Worm (Caenorhabditis elegans): ENCODE measurements around the gene mdh-1.
A peak's percentile ranks its signal among the peaks of the same experiment; 100 is the strongest.

The mdh-1 gene

DNA sequence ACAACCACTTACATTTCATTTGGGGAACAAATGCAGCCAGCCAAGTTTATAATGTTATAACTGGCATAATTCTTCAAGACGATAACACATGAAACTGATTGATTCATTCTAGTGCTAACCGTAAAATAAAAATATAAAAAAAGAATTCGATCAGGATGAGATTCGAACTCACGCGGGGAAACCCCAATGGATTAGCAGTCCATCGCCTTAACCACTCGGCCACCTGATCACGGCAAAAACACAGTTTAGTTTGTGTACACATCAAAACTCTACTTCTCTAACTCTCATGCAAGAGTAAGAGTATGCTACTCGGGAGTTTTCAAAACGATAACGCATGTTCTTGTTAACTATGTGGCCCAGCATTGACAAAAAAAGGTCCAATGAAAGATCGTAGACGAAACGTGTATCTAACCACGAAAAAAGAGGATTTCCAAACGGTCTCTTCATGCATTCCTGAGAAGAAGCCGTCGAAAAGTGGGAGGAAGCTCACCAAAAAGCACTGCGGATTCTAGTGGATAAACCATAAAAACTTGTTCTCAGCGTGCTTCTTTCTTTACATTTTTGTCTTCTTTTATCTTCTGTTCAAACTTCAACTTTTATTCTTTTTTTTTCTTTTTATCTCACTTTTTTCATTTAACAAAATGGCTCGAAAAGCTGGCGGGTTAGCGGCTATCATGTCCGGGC is 35.5 kb upstream of the mdh-1 start, which contains the start of gene twk-10 (continued):
- TF ChIP-seq lin-26 (GFP tag; IDR thresholded peaks at IDR 0.05) (peak; percentile 86), mcd-1 (GFP tag; IDR thresholded peaks at IDR 0.05) (no peak), tlf-1 (GFP tag; optimal IDR thresholded peaks at IDR 0.05) (no peak), athp-1 (tag; optimal IDR thresholded peaks at IDR 0.05) (no peak), ets-4 (GFP tag; optimal IDR thresholded peaks at IDR 0.05) (peak; percentile 18), efl-1 (GFP tag; optimal IDR thresholded peaks at IDR 0.05) (no peak), F23B12.7 (tag; optimal IDR thresholded peaks at IDR 0.05; ENCODE audit: insufficient read depth) (peak; percentile 87), ceh-40 (GFP tag; IDR thresholded peaks at IDR 0.05) (peak; percentile 57; the same call in 1 of the 2 replicates), rec-8 (tag; optimal IDR thresholded peaks at IDR 0.05) (peak in 1 of 2 experiments; percentile 73), chd-7 (tag; optimal IDR thresholded peaks at IDR 0.05) (no peak), nfyb-1 (GFP tag; IDR thresholded peaks at IDR 0.05) (peak; percentile 73; the same call in 1 of the 2 replicates), F57A8.1 (GFP tag; optimal IDR thresholded peaks at IDR 0.05) (peak; percentile 50), egl-18 (GFP tag; IDR thresholded peaks at IDR 0.05) (no peak), madf-6 (GFP tag; IDR thresholded peaks at IDR 0.05) (peak; percentile 58; the same call in 1 of the 2 replicates), mes-4 (tag; optimal IDR thresholded peaks at IDR 0.05) (peak; percentile 18), hmg-20 (GFP tag; IDR thresholded peaks at IDR 0.05) (no peak), let-607 (tag; optimal IDR thresholded peaks at IDR 0.05) (peak in 1 of 2 experiments; percentile 42), aptf-3 (GFP tag; IDR thresholded peaks at IDR 0.05) (no peak), snpc-1.3 (tag; optimal IDR thresholded peaks at IDR 0.05; ENCODE audit: insufficient read depth) (peak; percentile 57), ceh-91 (GFP tag; IDR thresholded peaks at IDR 0.05) (no peak), ztf-25 (GFP tag; IDR thresholded peaks at IDR 0.05) (peak; percentile 84; the same call in 1 of the 2 replicates), B0336.3 (GFP tag; IDR thresholded peaks at IDR 0.05) (no peak), ztf-18 (tag; optimal IDR thresholded peaks at IDR 0.05) (peak; percentile 56), lir-1 (GFP tag; conservative IDR thresholded peaks at IDR 0.05) (no peak), nhr-80 (tag; optimal IDR thresholded peaks at IDR 0.05) (peak; percentile 24), hmg-1.2 (GFP tag; IDR thresholded peaks at IDR 0.05) (peak; percentile 61), ceh-58 (GFP tag; IDR thresholded peaks at IDR 0.05) (0 out of 2 replicates have a peak, but pooled peaks have one; percentile 72), F49E8.2 (tag; optimal IDR thresholded peaks at IDR 0.05; ENCODE audit: insufficient read depth) (no peak), lsl-1 (GFP tag; optimal IDR thresholded peaks at IDR 0.05) (peak; percentile 7), snpc-4 (GFP tag; optimal IDR thresholded peaks at IDR 0.05) (peak; percentile 70), snpc-4 (tag; optimal IDR thresholded peaks at IDR 0.05) (peak in 1 of 4 experiments; percentile 35), Y56A3A.18 (GFP tag; IDR thresholded peaks at IDR 0.05) (peak; percentile 77), gei-17 (GFP tag; optimal IDR thresholded peaks at IDR 0.05) (no peak), somi-1 (GFP tag; optimal IDR thresholded peaks at IDR 0.05) (no peak), F10E7.11 (tag; optimal IDR thresholded peaks at IDR 0.05) (no peak), die-1 (tag; optimal IDR thresholded peaks at IDR 0.05) (peak; percentile 78), lin-54 (GFP tag; optimal IDR thresholded peaks at IDR 0.05) (peak; percentile 51), unc-62 (GFP tag; optimal IDR thresholded peaks at IDR 0.05) (no peak), D2030.7 (GFP tag; IDR thresholded peaks at IDR 0.05) (peak; percentile 53), K11D2.4 (GFP tag; IDR thresholded peaks at IDR 0.05) (no peak), pha-4 (tag; optimal IDR thresholded peaks at IDR 0.05) (no peak), B0035.1 (tag; optimal IDR thresholded peaks at IDR 0.05) (peak; percentile 15), sdz-38 (tag; optimal IDR thresholded peaks at IDR 0.05) (no peak), F39B2.1 (GFP tag; IDR thresholded peaks at IDR 0.05) (no peak), F33H1.4 (GFP tag; IDR thresholded peaks at IDR 0.05) (0 out of 2 replicates have a peak, but pooled peaks have one; percentile 8), dox-1 (GFP tag; IDR thresholded peaks at IDR 0.05) (peak; percentile 72; the same call in 1 of the 2 replicates), ZK185.1 (tag; optimal IDR thresholded peaks at IDR 0.05; ENCODE audit: poor library complexity, severe bottlenecking) (peak; percentile 70)

Data from whole organism, young adult.